Fruit fly (Drosophila melanogaster) whole organism, wandering third instar larva: ENCODE results near the gene CG34398.

Experiments
- Abd-B ChIP-seq: fragments of >200 bp; optimal IDR thresholded peaks from 2 replicates; lab custom pipeline; 2017; ENCODE audit warnings: missing biosample characterization, missing genetic modification characterization
- CG32264 ChIP-seq: fragments of 200-800 bp; sonication (Bioruptor generic); optimal IDR thresholded peaks from 2 replicates; lab custom pipeline; 2016; ENCODE audit warnings: missing biosample characterization, missing genetic modification characterization
- CG9705 ChIP-seq: fragments of 200-800 bp; sonication (Bioruptor generic); optimal IDR thresholded peaks from 2 replicates; lab custom pipeline; 2018; ENCODE audit warnings: missing biosample characterization, mild to moderate bottlenecking, missing genetic modification characterization
- CrebA ChIP-seq: fragments of 200-800 bp; sonication (Bioruptor generic); optimal IDR thresholded peaks from 2 replicates; lab custom pipeline; 2016; ENCODE audit warnings: missing biosample characterization, mild to moderate bottlenecking, missing genetic modification characterization, borderline replicate concordance
- Dfd ChIP-seq: fragments of >200 bp; optimal IDR thresholded peaks from 2 replicates; lab custom pipeline; 2017; ENCODE audit warnings: missing biosample characterization, missing genetic modification characterization
- Dif ChIP-seq: fragments of 200-275, 200-300 bp; sonication (Bioruptor generic); optimal IDR thresholded peaks from 2 replicates; lab custom pipeline; 2018; ENCODE audit warnings: missing biosample characterization, missing genetic modification characterization; ENCODE audit not compliant: partially characterized antibody
- GATAd ChIP-seq: sonication (Bioruptor generic); optimal IDR thresholded peaks from 2 replicates; lab custom pipeline; 2016; ENCODE audit warnings: missing biosample characterization, missing genetic modification characterization
- HLH106 ChIP-seq: fragments of 200-800 bp; optimal IDR thresholded peaks from 3 replicates; lab custom pipeline; 2019; ENCODE audit warnings: missing biosample characterization, mild to moderate bottlenecking, missing genetic modification characterization, moderate library complexity
- Hnf4 ChIP-seq: fragments of 200-800 bp; sonication (Bioruptor generic); optimal IDR thresholded peaks from 2 replicates; lab custom pipeline; 2016; ENCODE audit warnings: missing biosample characterization, mild to moderate bottlenecking, missing genetic modification characterization
- Hr83 ChIP-seq: fragments of 200-300 bp; sonication (Bioruptor generic); optimal IDR thresholded peaks from 2 replicates; lab custom pipeline; 2016; ENCODE audit warnings: missing biosample characterization, mild to moderate bottlenecking, missing genetic modification characterization, moderate library complexity; ENCODE audit not compliant: poor library complexity, severe bottlenecking
- Jra ChIP-seq: sonication (Bioruptor generic); optimal IDR thresholded peaks from 2 replicates; lab custom pipeline; 2016; ENCODE audit warnings: missing biosample characterization, missing genetic modification characterization
- Mio ChIP-seq: sonication (Bioruptor generic); optimal IDR thresholded peaks from 2 replicates; lab custom pipeline; 2016; ENCODE audit warnings: missing biosample characterization, missing genetic modification characterization
- Myc ChIP-seq: fragments of >200 bp; optimal IDR thresholded peaks from 2 replicates; lab custom pipeline; 2017
- N ChIP-seq: fragments of >200 bp; optimal IDR thresholded peaks from 2 replicates; lab custom pipeline; 2018; ENCODE audit warnings: missing biosample characterization, missing external identifiers, missing genetic modification characterization
- OdsH ChIP-seq: fragments of 200-800 bp; sonication (Bioruptor generic); optimal IDR thresholded peaks from 2 replicates; lab custom pipeline; 2016; ENCODE audit warnings: missing biosample characterization, mild to moderate bottlenecking, missing genetic modification characterization
- Rel ChIP-seq, 2 experiments: fragments of 200-800 bp; sonication (Bioruptor generic) in 1 of 2; optimal IDR thresholded peaks; 2 replicates in 1 of 2; 3 replicates in 1 of 2; lab custom pipeline; 2016 to 2019; ENCODE audit warnings: mild to moderate bottlenecking in 2 of 2, missing biosample characterization in 2 of 2, missing genetic modification characterization in 2 of 2, moderate library complexity in 1 of 2
- Sp1 ChIP-seq: fragments of 200-800 bp; sonication (Bioruptor generic); optimal IDR thresholded peaks from 3 replicates; lab custom pipeline; 2019; ENCODE audit warnings: missing biosample characterization, mild to moderate bottlenecking, missing genetic modification characterization, moderate library complexity
- Vsx2 ChIP-seq: fragments of 200-300, 225-300 bp; sonication (Bioruptor generic); optimal IDR thresholded peaks from 2 replicates; lab custom pipeline; 2018; ENCODE audit warnings: missing biosample characterization, missing genetic modification characterization; ENCODE audit not compliant: partially characterized antibody
- br ChIP-seq: fragments of 200-800 bp; sonication (Bioruptor generic); optimal IDR thresholded peaks from 2 replicates; lab custom pipeline; 2016; ENCODE audit warnings: missing biosample characterization, missing genetic modification characterization
- brk ChIP-seq: fragments of 200-800 bp; sonication (Bioruptor generic); optimal IDR thresholded peaks from 2 replicates; lab custom pipeline; 2016; ENCODE audit warnings: missing biosample characterization, mild to moderate bottlenecking, missing genetic modification characterization
- dl ChIP-seq, 2 experiments: fragments of 175-275, 200-275 bp in 1 of 2; fragments of 200-275 bp in 1 of 2; sonication (Bioruptor generic); optimal IDR thresholded peaks; lab custom pipeline; 2018; ENCODE audit warnings: mild to moderate bottlenecking in 2 of 2, missing biosample characterization in 2 of 2, missing genetic modification characterization in 2 of 2, moderate library complexity in 2 of 2; ENCODE audit not compliant: partially characterized antibody in 2 of 2, insufficient read depth in 1 of 2
- dmrt93B ChIP-seq: fragments of 200-800 bp; sonication (Bioruptor generic); optimal IDR thresholded peaks from 2 replicates; lab custom pipeline; 2018; ENCODE audit warnings: missing biosample characterization, mild to moderate bottlenecking, missing genetic modification characterization
- dsf ChIP-seq: sonication (Bioruptor generic); optimal IDR thresholded peaks from 2 replicates; lab custom pipeline; 2016; ENCODE audit warnings: missing biosample characterization, missing genetic modification characterization, borderline replicate concordance
- ey ChIP-seq: fragments of 200-800 bp; sonication (Bioruptor generic); optimal IDR thresholded peaks from 2 replicates; lab custom pipeline; 2016; ENCODE audit warnings: missing biosample characterization, missing genetic modification characterization
- foxo ChIP-seq, 2 experiments: fragments of 200-800 bp; sonication (Bioruptor generic); optimal IDR thresholded peaks; 2 replicates in 1 of 2; 3 replicates in 1 of 2; lab custom pipeline; 2016 to 2017; ENCODE audit warnings: missing biosample characterization in 2 of 2, missing genetic modification characterization in 2 of 2
- fru ChIP-seq: fragments of 200-800 bp; sonication (Bioruptor generic); optimal IDR thresholded peaks from 3 replicates; lab custom pipeline; 2016; ENCODE audit warnings: missing biosample characterization, mild to moderate bottlenecking, missing genetic modification characterization
- h ChIP-seq: fragments of 200-800 bp; sonication (Bioruptor generic); optimal IDR thresholded peaks from 3 replicates; lab custom pipeline; 2016; ENCODE audit warnings: missing biosample characterization, mild to moderate bottlenecking, missing genetic modification characterization
- jim ChIP-seq: fragments of 175-275, 200-325 bp; sonication (Bioruptor generic); optimal IDR thresholded peaks from 2 replicates; lab custom pipeline; 2016; ENCODE audit warnings: missing biosample characterization, mild to moderate bottlenecking, missing genetic modification characterization
- lola ChIP-seq: fragments of >200 bp; optimal IDR thresholded peaks from 2 replicates; lab custom pipeline; 2017; ENCODE audit warnings: missing biosample characterization, missing genetic modification characterization
- psq ChIP-seq: fragments of 200-800 bp; sonication (Bioruptor generic); optimal IDR thresholded peaks from 3 replicates; lab custom pipeline; 2017; ENCODE audit warnings: missing biosample characterization, mild to moderate bottlenecking, missing genetic modification characterization, moderate library complexity
- rgr ChIP-seq: fragments of 200-800 bp; sonication (Bioruptor generic); optimal IDR thresholded peaks from 3 replicates; lab custom pipeline; 2016; ENCODE audit warnings: missing biosample characterization, mild to moderate bottlenecking, missing genetic modification characterization
- sage ChIP-seq: fragments of 200-800 bp; sonication (Bioruptor generic); optimal IDR thresholded peaks from 2 replicates; lab custom pipeline; 2016; ENCODE audit warnings: missing biosample characterization, mild to moderate bottlenecking, missing genetic modification characterization
- sv ChIP-seq: fragments of 200-800 bp; sonication (Bioruptor generic); optimal IDR thresholded peaks from 3 replicates; lab custom pipeline; 2016; ENCODE audit warnings: missing biosample characterization, missing genetic modification characterization
- tai ChIP-seq: sonication (Bioruptor generic); optimal IDR thresholded peaks from 2 replicates; lab custom pipeline; 2016; ENCODE audit warnings: missing biosample characterization, missing genetic modification characterization
- usp ChIP-seq: fragments of >200 bp; optimal IDR thresholded peaks from 2 replicates; lab custom pipeline; 2017; ENCODE audit warnings: missing biosample characterization, missing genetic modification characterization
- woc ChIP-seq: sonication (Bioruptor generic); optimal IDR thresholded peaks from 2 replicates; lab custom pipeline; 2016; ENCODE audit warnings: missing biosample characterization, mild to moderate bottlenecking, missing genetic modification characterization

The CG34398 gene

dm6 chr2L:8955597-8956335 is 57.2 kb downstream of the CG34398 start:
- TF ChIP-seq h (GFP tag; lab: Kevin White, UChicago) (no peak), usp (GFP tag; lab: Kevin White, UChicago) (no peak), fru (GFP tag; lab: Kevin White, UChicago) (no peak), Hnf4 (GFP tag; lab: Kevin White, UChicago) (no peak), tai (GFP tag; lab: Kevin White, UChicago) (no peak), woc (GFP tag; lab: Kevin White, UChicago) (no peak), N (GFP tag; lab: Kevin White, UChicago) (no peak), lola (no peak), Abd-B (GFP tag; lab: Kevin White, UChicago) (no peak), Mio (GFP tag; lab: Kevin White, UChicago) (no peak), OdsH (no peak), jim (GFP tag; lab: Kevin White, UChicago) (no peak), rgr (no peak), dl (GFP tag; optimal IDR thresholded peaks at IDR 0.05; lab: Kevin White, UChicago; ENCODE audit: insufficient read depth in 1 of 2, partially characterized antibody in 2 of 2) (no peak), foxo (GFP tag; optimal IDR thresholded peaks at IDR 0.05; lab: Kevin White, UChicago) (no peak), Dfd (no peak), br (GFP tag; lab: Kevin White, UChicago) (no peak), Dif (GFP tag; lab: Kevin White, UChicago) (no peak), HLH106 (tag; lab: Kevin White, UChicago) (no peak), Jra (no peak)
- TF ChIP-seq, all 38 proteins: peak for 0

DNA sequence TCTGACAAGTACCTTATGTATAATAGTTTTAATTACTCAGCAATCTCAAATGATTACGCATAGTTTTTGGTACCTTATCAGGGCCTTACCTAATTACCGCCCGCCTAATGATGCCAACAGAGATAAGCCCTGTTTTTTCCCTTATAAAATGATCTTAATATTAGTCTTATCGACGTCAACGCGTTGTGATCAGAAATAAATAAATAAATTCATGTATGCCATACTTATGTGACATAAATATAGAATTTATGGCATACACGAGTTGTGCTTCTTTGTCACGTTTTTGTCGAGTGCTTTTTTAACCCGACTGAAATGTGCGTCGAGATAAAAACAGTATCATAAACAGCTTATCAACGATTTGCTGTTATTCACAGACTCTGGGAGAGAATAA is 57.7 kb downstream of the CG34398 start:
- TF ChIP-seq Rel (GFP tag; optimal IDR thresholded peaks at IDR 0.05; lab: Kevin White, UChicago) (no peak), Rel (tag; optimal IDR thresholded peaks at IDR 0.05; lab: Kevin White, UChicago) (peak; percentile 16), fru (GFP tag; lab: Kevin White, UChicago) (no peak), HLH106 (tag; lab: Kevin White, UChicago) (no peak)

DNA sequence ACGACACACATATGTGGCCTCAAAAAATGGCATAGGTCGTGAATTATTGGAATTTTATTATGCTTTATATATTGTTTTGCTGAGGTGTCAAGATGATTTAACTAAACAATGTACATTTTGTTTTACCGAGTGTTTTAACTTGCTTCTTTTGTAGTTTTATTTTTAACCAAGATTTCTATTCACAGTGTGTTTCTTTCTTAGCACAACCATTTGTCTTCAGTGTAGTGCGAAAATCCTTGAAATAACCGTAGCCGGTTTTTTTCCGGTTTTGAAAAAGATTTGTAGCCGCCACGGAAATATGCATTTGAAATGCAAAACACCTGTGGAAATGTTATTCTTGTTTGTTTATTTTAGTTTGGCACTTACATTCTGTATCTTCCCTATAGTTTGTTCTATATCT is 58.6 kb downstream of the CG34398 start:
- TF ChIP-seq jim (GFP tag; lab: Kevin White, UChicago) (no peak), Hr83 (GFP tag; lab: Kevin White, UChicago) (no peak), Myc (lab: Kevin White, UChicago) (no peak), Rel (GFP tag; optimal IDR thresholded peaks at IDR 0.05; lab: Kevin White, UChicago) (no peak), Rel (tag; optimal IDR thresholded peaks at IDR 0.05; lab: Kevin White, UChicago) (no peak), ey (no peak), br (GFP tag; lab: Kevin White, UChicago) (no peak), fru (GFP tag; lab: Kevin White, UChicago) (no peak), CrebA (GFP tag; lab: Kevin White, UChicago) (no peak), CG32264 (GFP tag; lab: Kevin White, UChicago) (no peak), sv (GFP tag; lab: Kevin White, UChicago) (no peak), h (GFP tag; lab: Kevin White, UChicago) (no peak), dl (GFP tag; optimal IDR thresholded peaks at IDR 0.05; lab: Kevin White, UChicago; ENCODE audit: insufficient read depth in 1 of 2, partially characterized antibody in 2 of 2) (no peak), OdsH (no peak)

DNA sequence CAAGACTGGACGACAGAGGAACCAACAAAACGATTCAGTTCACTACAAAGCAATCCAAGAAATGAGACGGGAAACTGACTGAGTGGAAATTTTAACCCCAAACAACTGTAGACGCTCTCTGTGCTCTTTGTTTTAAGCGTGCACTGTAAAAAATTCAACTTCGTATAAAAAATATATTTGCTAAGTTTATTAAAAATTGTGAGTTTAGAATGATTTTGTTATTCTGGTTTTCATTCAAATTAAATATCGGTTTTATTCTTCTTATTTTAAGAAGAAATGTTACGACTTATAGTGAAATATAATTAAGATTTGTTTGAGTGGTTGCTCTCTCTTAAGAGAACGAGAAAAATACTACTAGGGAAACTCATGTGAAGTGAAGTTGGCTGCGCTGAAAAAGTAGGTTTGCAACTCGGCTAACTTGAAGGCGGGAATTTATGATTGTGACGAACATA is 59.5 kb downstream of the CG34398 start:
- peak; percentile 40 for TF ChIP-seq dmrt93B (GFP tag; lab: Kevin White, UChicago)
- TF ChIP-seq sage (GFP tag; lab: Kevin White, UChicago) = no peak
- peak; percentile 55 for TF ChIP-seq br (GFP tag; lab: Kevin White, UChicago)
- TF ChIP-seq h (GFP tag; lab: Kevin White, UChicago) = peak; percentile 79
- no peak for TF ChIP-seq N (GFP tag; lab: Kevin White, UChicago)
- TF ChIP-seq psq = peak; percentile 87
- TF ChIP-seq foxo (GFP tag; optimal IDR thresholded peaks at IDR 0.05; lab: Kevin White, UChicago) = peak in 1 of 2 experiments; percentile 86
- peak; percentile 77 for TF ChIP-seq OdsH
- peak; percentile 91 for TF ChIP-seq sv (GFP tag; lab: Kevin White, UChicago)
- peak; percentile 57 for TF ChIP-seq CrebA (GFP tag; lab: Kevin White, UChicago)
- TF ChIP-seq dsf (GFP tag; lab: Kevin White, UChicago) = no peak
- TF ChIP-seq Vsx2 (GFP tag; lab: Kevin White, UChicago) = no peak
- no peak for TF ChIP-seq jim (GFP tag; lab: Kevin White, UChicago)
- TF ChIP-seq dl (GFP tag; optimal IDR thresholded peaks at IDR 0.05; lab: Kevin White, UChicago; ENCODE audit: insufficient read depth in 1 of 2, partially characterized antibody in 2 of 2) = no peak
- peak; percentile 94 for TF ChIP-seq ey
- TF ChIP-seq brk (GFP tag; lab: Kevin White, UChicago) = peak; percentile 95
- peak; percentile 18 for TF ChIP-seq Hr83 (GFP tag; lab: Kevin White, UChicago)
- TF ChIP-seq Sp1 = no peak
- TF ChIP-seq GATAd (GFP tag; lab: Kevin White, UChicago) = no peak
- peak; percentile 56 for TF ChIP-seq HLH106 (tag; lab: Kevin White, UChicago)
- TF ChIP-seq Hnf4 (GFP tag; lab: Kevin White, UChicago) = peak; percentile 66
- peak; percentile 80 for TF ChIP-seq rgr
- TF ChIP-seq usp (GFP tag; lab: Kevin White, UChicago) = no peak
- peak; percentile 3 for TF ChIP-seq CG9705 (GFP tag; lab: Kevin White, UChicago)
- no peak for TF ChIP-seq Dfd
- no peak for TF ChIP-seq CG32264 (GFP tag; lab: Kevin White, UChicago)
- no peak for TF ChIP-seq Rel (GFP tag; optimal IDR thresholded peaks at IDR 0.05; lab: Kevin White, UChicago)
- TF ChIP-seq Rel (tag; optimal IDR thresholded peaks at IDR 0.05; lab: Kevin White, UChicago) = no peak
- peak; percentile 56 for TF ChIP-seq tai (GFP tag; lab: Kevin White, UChicago)
- peak; percentile 27 for TF ChIP-seq Jra
- peak; percentile 13 for TF ChIP-seq woc (GFP tag; lab: Kevin White, UChicago)
- no peak for TF ChIP-seq Myc (lab: Kevin White, UChicago)
